Worm (Caenorhabditis elegans) whole organism, L1 larva: ENCODE data around the gene kin-29.

Source experiments
- grh-1 ChIP-seq: fragments of 200-800 bp; sonication (Bioruptor generic); IDR thresholded peaks from 2 replicates; pipeline ENCODE4 v1.3.6; 2022; ENCODE audit warnings: missing genetic modification reagents, missing genetic modification characterization, missing compliant biosample characterization
- lin-13 ChIP-seq: fragments of 150-350 bp; optimal IDR thresholded peaks from 2 replicates; lab custom pipeline; 2014; ENCODE audit warnings: missing biosample characterization, missing genetic modification reagents, missing genetic modification characterization

DNA sequence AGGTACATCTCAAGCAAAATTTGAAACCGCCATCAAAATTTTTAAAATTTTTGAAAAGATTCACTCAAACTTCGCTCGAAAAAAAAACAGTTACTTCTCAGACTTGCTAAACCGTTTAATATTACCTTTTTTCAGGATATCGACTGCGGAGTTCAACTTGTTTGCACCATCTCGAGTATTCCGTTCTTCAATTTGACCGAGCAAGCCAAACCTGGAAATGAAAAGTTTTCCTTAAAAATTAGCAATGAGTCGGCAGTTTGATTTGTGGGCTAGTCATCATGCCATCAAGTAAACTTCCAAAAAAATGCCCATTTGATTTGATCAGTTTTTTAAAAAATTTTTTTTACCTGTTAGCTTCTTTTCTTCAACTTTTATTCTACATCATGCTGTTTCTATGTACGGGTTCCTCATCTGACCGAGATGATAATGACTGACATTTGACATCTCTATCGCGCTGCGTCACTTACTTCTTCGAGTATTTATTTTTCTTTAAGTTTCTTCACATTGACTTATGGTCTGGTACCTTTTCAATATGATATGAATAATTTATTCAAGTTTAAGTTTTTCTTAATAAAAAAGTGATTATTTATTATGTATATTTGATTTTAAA, 37.9 kb upstream of the kin-29 start:
- TF ChIP-seq grh-1 (GFP tag; lab: Robert Waterston, UW) (no peak), lin-13 (GFP tag; lab: Kevin White, UChicago) (no peak)
